Worm (Caenorhabditis elegans) whole organism, L1 larva: ENCODE data around the gene srx-63.
A peak's percentile ranks its signal among the peaks of the same experiment; 100 is the strongest.

ENCODE experiments used
- C04F5.9 ChIP-seq: sonication (generic microtip); optimal IDR thresholded peaks from 2 replicates; lab custom pipeline; 2016; ENCODE audit warnings: missing genetic modification characterization, missing compliant biosample characterization
- Y116A8C.19 ChIP-seq: sonication (generic microtip); optimal IDR thresholded peaks from 2 replicates; lab custom pipeline; 2016; ENCODE audit warnings: missing compliant biosample characterization, missing genetic modification characterization, borderline replicate concordance
- aha-1 ChIP-seq: fragments of 150-350 bp; optimal IDR thresholded peaks from 2 replicates; lab custom pipeline; 2014; ENCODE audit warnings: missing biosample characterization, missing genetic modification characterization
- blmp-1 ChIP-seq: fragments of 150-350 bp; optimal IDR thresholded peaks from 2 replicates; lab custom pipeline; 2014; ENCODE audit warnings: missing biosample characterization, missing genetic modification characterization
- dpl-1 ChIP-seq, 3 experiments: fragments of 150-350 bp in 2 of 3; sonication (generic microtip) in 1 of 3; optimal IDR thresholded peaks; 2 replicates each; lab custom pipeline; 2014 to 2017; ENCODE audit warnings: missing biosample characterization in 3 of 3, missing genetic modification characterization in 3 of 3, missing genetic modification reagents in 3 of 3
- efl-1 ChIP-seq, 4 experiments: fragments of 150-350 bp; optimal IDR thresholded peaks in 3 of 4; peaks in 1 of 4; 1 replicate in 1 of 4; 2 replicates in 3 of 4; lab custom pipeline; 2014; ENCODE audit warnings: missing biosample characterization in 2 of 4, missing genetic modification characterization in 2 of 4, missing genetic modification reagents in 2 of 4
- efl-3 ChIP-seq: fragments of 200-800 bp; sonication (Bioruptor generic); optimal IDR thresholded peaks from 2 replicates; lab custom pipeline; 2018; ENCODE audit warnings: mild to moderate bottlenecking, missing genetic modification characterization, missing compliant biosample characterization
- egl-27 ChIP-seq, 2 experiments: fragments of 150-350 bp in 1 of 2; sonication (generic microtip); optimal IDR thresholded peaks; 3 replicates each; lab custom pipeline; 2017 to 2018; ENCODE audit warnings: missing biosample characterization in 2 of 2, missing genetic modification characterization in 2 of 2, missing genetic modification reagents in 2 of 2
- elt-3 ChIP-seq, 6 experiments: fragments of 150-350 bp in 1 of 6; sonication (generic microtip); optimal IDR thresholded peaks; 2 replicates each; lab custom pipeline; 2017 to 2018; ENCODE audit warnings: missing biosample characterization in 6 of 6, missing genetic modification characterization in 6 of 6, inconsistent platforms in 1 of 6
- fos-1 ChIP-seq: fragments of 150-350 bp; optimal IDR thresholded peaks from 2 replicates; lab custom pipeline; 2014; ENCODE audit warnings: missing biosample characterization, missing genetic modification characterization
- hlh-17 ChIP-seq: fragments of 200-800 bp; sonication (Bioruptor generic); optimal IDR thresholded peaks from 2 replicates; lab custom pipeline; 2018; ENCODE audit warnings: missing genetic modification characterization, mild to moderate bottlenecking, missing compliant biosample characterization, moderate library complexity, borderline replicate concordance
- hpl-2 ChIP-seq: fragments of 150-350 bp; optimal IDR thresholded peaks from 2 replicates; lab custom pipeline; 2014; ENCODE audit warnings: missing biosample characterization, missing genetic modification reagents, missing genetic modification characterization
- isw-1 ChIP-seq: fragments of 200-800 bp; sonication (Bioruptor generic); IDR thresholded peaks from 2 replicates; pipeline ENCODE4 v1.3.6; 2022; ENCODE audit warnings: missing genetic modification characterization, missing compliant biosample characterization
- jun-1 ChIP-seq: fragments of 150-350 bp; optimal IDR thresholded peaks from 2 replicates; lab custom pipeline; 2014; ENCODE audit warnings: missing biosample characterization, missing genetic modification reagents, missing genetic modification characterization
- lin-14 ChIP-seq: fragments of 200-800 bp; sonication (Bioruptor generic); optimal IDR thresholded peaks from 2 replicates; lab custom pipeline; 2018; ENCODE audit warnings: mild to moderate bottlenecking, missing genetic modification characterization, moderate library complexity, missing compliant biosample characterization
- lin-35 ChIP-seq, 2 experiments: fragments of 150-350 bp; optimal IDR thresholded peaks; 2 replicates each; lab custom pipeline; 2014; ENCODE audit warnings: missing biosample characterization in 2 of 2, missing genetic modification characterization in 2 of 2, missing genetic modification reagents in 2 of 2
- lin-39 ChIP-seq: fragments of 150-350 bp; optimal IDR thresholded peaks from 2 replicates; lab custom pipeline; 2014; ENCODE audit warnings: missing biosample characterization, missing genetic modification reagents, missing genetic modification characterization
- mab-9 ChIP-seq: fragments of 200-800 bp; sonication (Bioruptor generic); IDR thresholded peaks from 2 replicates; pipeline ENCODE4 v1.3.6; 2022; ENCODE audit warnings: missing genetic modification reagents, missing genetic modification characterization, missing compliant biosample characterization
- mdl-1 ChIP-seq, 2 experiments: fragments of 150-350 bp; optimal IDR thresholded peaks; 2 replicates each; lab custom pipeline; 2014 to 2017; ENCODE audit warnings: missing biosample characterization in 2 of 2, missing genetic modification characterization in 2 of 2, inconsistent platforms in 1 of 2
- mef-2 ChIP-seq: fragments of 150-350 bp; optimal IDR thresholded peaks from 2 replicates; lab custom pipeline; 2014; ENCODE audit warnings: missing biosample characterization, missing genetic modification characterization
- nhr-11 ChIP-seq: fragments of 150-350 bp; optimal IDR thresholded peaks from 2 replicates; lab custom pipeline; 2014; ENCODE audit warnings: missing biosample characterization, missing genetic modification characterization
- nhr-19 ChIP-seq: fragments of 200-800 bp; sonication (Bioruptor generic); conservative IDR thresholded peaks from 2 replicates; pipeline ENCODE4 v1.3.6; 2022; ENCODE audit warnings: missing genetic modification characterization, missing compliant biosample characterization
- nhr-20 ChIP-seq: sonication (generic microtip); optimal IDR thresholded peaks from 2 replicates; lab custom pipeline; 2016; ENCODE audit warnings: mild to moderate bottlenecking, missing genetic modification characterization, missing compliant biosample characterization
- nhr-71 ChIP-seq: sonication (generic microtip); optimal IDR thresholded peaks from 2 replicates; lab custom pipeline; 2016; ENCODE audit warnings: mild to moderate bottlenecking, missing genetic modification characterization, moderate library complexity, missing compliant biosample characterization
- nhr-77 ChIP-seq: fragments of 150-350 bp; optimal IDR thresholded peaks from 2 replicates; lab custom pipeline; 2014; ENCODE audit warnings: missing biosample characterization, missing genetic modification characterization
- nhr-85 ChIP-seq: sonication (generic microtip); peaks from one replicate; lab custom pipeline; 2016; ENCODE audit warnings: missing genetic modification characterization, inconsistent platforms, missing compliant biosample characterization
- pax-3 ChIP-seq: fragments of 200-800 bp; sonication (Bioruptor generic); optimal IDR thresholded peaks from 2 replicates; lab custom pipeline; 2018; ENCODE audit warnings: mild to moderate bottlenecking, missing genetic modification characterization, moderate library complexity, missing compliant biosample characterization
- pqm-1 ChIP-seq: sonication (generic microtip); optimal IDR thresholded peaks from 3 replicates; lab custom pipeline; 2017; ENCODE audit warnings: missing biosample characterization, missing genetic modification characterization
- rnt-1 ChIP-seq: sonication (generic microtip); optimal IDR thresholded peaks from 2 replicates; lab custom pipeline; 2016; ENCODE audit warnings: mild to moderate bottlenecking, missing genetic modification characterization, moderate library complexity, missing compliant biosample characterization
- snpc-4 ChIP-seq: fragments of 150-350 bp; optimal IDR thresholded peaks from 2 replicates; lab custom pipeline; 2014; ENCODE audit warnings: missing biosample characterization, missing genetic modification characterization
- sptf-1 ChIP-seq: fragments of 150-350 bp; optimal IDR thresholded peaks from 2 replicates; lab custom pipeline; 2014; ENCODE audit warnings: missing biosample characterization, missing genetic modification characterization
- tlp-1 ChIP-seq: fragments of 150-350 bp; optimal IDR thresholded peaks from 2 replicates; lab custom pipeline; 2014; ENCODE audit warnings: missing biosample characterization, missing genetic modification characterization
- unc-130 ChIP-seq: fragments of 150-350 bp; optimal IDR thresholded peaks from 2 replicates; lab custom pipeline; 2017; ENCODE audit warnings: missing biosample characterization, missing genetic modification characterization, inconsistent platforms
- unc-30 ChIP-seq: sonication (generic microtip); optimal IDR thresholded peaks from 2 replicates; lab custom pipeline; 2017; ENCODE audit warnings: missing biosample characterization, missing genetic modification characterization
- unc-98 ChIP-seq: fragments of 200-800 bp; sonication (Bioruptor generic); IDR thresholded peaks from 2 replicates; pipeline ENCODE4 v1.3.6; 2022; ENCODE audit warnings: missing genetic modification characterization, missing compliant biosample characterization
- xbp-1 ChIP-seq: sonication (generic microtip); optimal IDR thresholded peaks from 2 replicates; lab custom pipeline; 2016; ENCODE audit warnings: missing genetic modification characterization, missing compliant biosample characterization

Gene srx-63

ce11 chrV:3902458-3903157 lies 28.8 kb upstream of the srx-63 start, which contains the start of the genes str-229 and srh-190:
str-229 (minus strand) TSS chrV:3902558.
srh-190 (plus strand) TSS chrV:3903107.
- TF ChIP-seq pax-3 (tag; lab: Kevin White, UChicago), result no peak
- TF ChIP-seq isw-1 (GFP tag; lab: Robert Waterston, UW), result no peak
- TF ChIP-seq mef-2 (tag; lab: Kevin White, UChicago), result no peak
- TF ChIP-seq unc-130 (tag; lab: Kevin White, UChicago), result no peak

ce11 chrV:3903424-3903823 lies 28.0 kb upstream of the srx-63 start:
- TF ChIP-seq efl-1 (optimal IDR thresholded peaks at IDR 0.05; lab: Kevin White, UChicago) (no peak), efl-1 (GFP tag; optimal IDR thresholded peaks at IDR 0.05 in 1 of 2; lab: Kevin White, UChicago) (peak in 1 of 2 experiments; percentile 33), lin-35 (GFP tag; optimal IDR thresholded peaks at IDR 0.05; lab: Kevin White, UChicago) (no peak)

ce11 chrV:3905841-3906240 lies 25.6 kb upstream of the srx-63 start, which contains the start of gene nhr-156:
nhr-156 (plus strand) TSS chrV:3906106.
- TF ChIP-seq blmp-1 (tag; lab: Kevin White, UChicago) (peak; percentile 78), hlh-17 (GFP tag; lab: Kevin White, UChicago) (no peak), elt-3 (tag; optimal IDR thresholded peaks at IDR 0.05; lab: Kevin White, UChicago) (no peak), nhr-71 (tag; lab: Kevin White, UChicago) (no peak), pqm-1 (tag; lab: Kevin White, UChicago) (no peak), unc-98 (GFP tag; lab: Robert Waterston, UW) (no peak), nhr-11 (tag; lab: Kevin White, UChicago) (no peak), lin-35 (GFP tag; optimal IDR thresholded peaks at IDR 0.05; lab: Kevin White, UChicago) (peak in 1 of 2 experiments; percentile 13), unc-30 (no peak), tlp-1 (tag; lab: Kevin White, UChicago) (no peak), lin-14 (no peak), rnt-1 (tag; lab: Kevin White, UChicago) (peak; percentile 11), nhr-85 (tag; lab: Kevin White, UChicago) (peak; percentile 64), egl-27 (tag; optimal IDR thresholded peaks at IDR 0.05; lab: Kevin White, UChicago) (no peak), hpl-2 (no peak), sptf-1 (tag; lab: Kevin White, UChicago) (no peak), xbp-1 (no peak), Y116A8C.19 (tag; lab: Kevin White, UChicago) (no peak), efl-3 (GFP tag; lab: Kevin White, UChicago) (no peak), mab-9 (no peak), mdl-1 (tag; optimal IDR thresholded peaks at IDR 0.05; lab: Kevin White, UChicago) (no peak), jun-1 (tag; lab: Kevin White, UChicago) (no peak), unc-130 (tag; lab: Kevin White, UChicago) (no peak), aha-1 (tag; lab: Kevin White, UChicago) (no peak), C04F5.9 (tag; lab: Kevin White, UChicago) (no peak), dpl-1 (GFP tag; optimal IDR thresholded peaks at IDR 0.05; lab: Kevin White, UChicago) (peak in 1 of 3 experiments; percentile 9), lin-39 (no peak), efl-1 (optimal IDR thresholded peaks at IDR 0.05; lab: Kevin White, UChicago) (peak in 1 of 2 experiments; percentile 22), efl-1 (GFP tag; optimal IDR thresholded peaks at IDR 0.05 in 1 of 2; lab: Kevin White, UChicago) (peak in 1 of 2 experiments; percentile 8), nhr-20 (tag; lab: Kevin White, UChicago) (no peak)

ce11 chrV:3912472-3912871 lies 19.0 kb upstream of the srx-63 start, which contains the start of gene srx-68:
srx-68 (plus strand) TSS chrV:3912772.
- TF ChIP-seq fos-1 (no peak), nhr-71 (tag; lab: Kevin White, UChicago) (no peak), snpc-4 (tag; lab: Kevin White, UChicago) (no peak), efl-1 (optimal IDR thresholded peaks at IDR 0.05; lab: Kevin White, UChicago) (no peak), efl-1 (GFP tag; optimal IDR thresholded peaks at IDR 0.05 in 1 of 2; lab: Kevin White, UChicago) (no peak), nhr-19 (GFP tag; lab: Robert Waterston, UW) (no peak), nhr-77 (tag; lab: Kevin White, UChicago) (no peak), unc-130 (tag; lab: Kevin White, UChicago) (no peak), hpl-2 (no peak)
